Worm (Caenorhabditis elegans) whole organism, young adult: ENCODE measurements around the gene tsct-1.

ENCODE experiments used
- Y95B8A.8 ChIP-seq: fragments of 200-800 bp; sonication (Bioruptor generic); IDR thresholded peaks from 2 replicates; pipeline ENCODE4 v1.3.6; 2022; ENCODE audit warnings: missing genetic modification reagents, missing genetic modification characterization, missing compliant biosample characterization
- bed-1 ChIP-seq: fragments of 200-800 bp; sonication (Bioruptor generic); IDR thresholded peaks from 2 replicates; pipeline ENCODE4 v1.3.6; 2022; ENCODE audit warnings: missing genetic modification reagents, missing genetic modification characterization, missing compliant biosample characterization
- hmg-1.2 ChIP-seq: fragments of 200-800 bp; sonication (Bioruptor generic); IDR thresholded peaks from 2 replicates; pipeline ENCODE4 v1.3.6; 2022; ENCODE audit warnings: missing genetic modification reagents, missing genetic modification characterization, missing compliant biosample characterization
- hmg-20 ChIP-seq: fragments of 200-800 bp; sonication (Bioruptor generic); IDR thresholded peaks from 2 replicates; pipeline ENCODE4 v1.3.6; 2022; ENCODE audit warnings: missing genetic modification reagents, missing genetic modification characterization, missing compliant biosample characterization
- pha-4 ChIP-seq: fragments of 150-350 bp; sonication (generic microtip); optimal IDR thresholded peaks from 2 replicates; lab custom pipeline; 2014; ENCODE audit warnings: missing biosample characterization, missing genetic modification reagents, missing genetic modification characterization
- sdz-38 ChIP-seq: sonication (generic microtip); optimal IDR thresholded peaks from 2 replicates; lab custom pipeline; 2016; ENCODE audit warnings: missing genotype, missing genetic modification characterization, missing compliant biosample characterization
- unc-62 ChIP-seq: fragments of 150-350 bp; optimal IDR thresholded peaks from 2 replicates; lab custom pipeline; 2014; ENCODE audit warnings: missing biosample characterization, missing genetic modification reagents, missing genetic modification characterization

DNA sequence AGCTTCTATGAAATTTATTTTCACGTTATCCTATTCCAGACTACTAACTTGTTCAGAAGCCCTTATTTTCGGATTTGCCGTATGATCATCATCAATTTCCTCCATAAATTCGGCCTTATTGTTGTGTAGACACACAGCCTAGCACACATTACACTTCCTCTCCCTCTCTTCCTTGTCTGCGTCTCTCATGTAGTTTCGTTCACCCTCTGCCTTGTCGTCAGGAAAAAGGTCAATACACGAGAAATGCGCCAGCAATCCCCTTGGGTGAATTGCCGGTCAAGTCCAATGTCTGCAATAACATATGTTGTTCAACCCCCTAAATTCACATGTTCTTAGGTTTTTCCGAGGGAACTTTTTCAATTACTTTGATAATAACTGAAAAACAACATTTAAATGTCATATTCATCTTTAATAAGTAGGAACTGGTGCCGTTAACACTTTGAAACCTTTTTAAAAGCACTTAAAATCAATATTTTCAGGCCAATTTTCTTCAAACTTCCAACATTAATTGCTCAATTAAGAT, 40.0 kb upstream of the tsct-1 start, which contains the start of gene F17E5.2:
- TF ChIP-seq hmg-1.2 (GFP tag; lab: Robert Waterston, UW) = peak; percentile 87
- no peak for TF ChIP-seq Y95B8A.8
- TF ChIP-seq sdz-38 = no peak
- 0 out of 2 replicates have a peak, but pooled peaks have one; percentile 14 for TF ChIP-seq hmg-20 (GFP tag; lab: Robert Waterston, UW)
- TF ChIP-seq unc-62 (GFP tag; lab: Kevin White, UChicago) = no peak
- TF ChIP-seq bed-1 (GFP tag; lab: Robert Waterston, UW) = no peak
- peak; percentile 27 for TF ChIP-seq pha-4 (tag; lab: Kevin White, UChicago)
